Fruit fly (Drosophila melanogaster) ovary, adult (tissue): ENCODE results near the gene Prosalpha6.

Source experiments
- CG17801 ChIP-seq: fragments of 200-800 bp; optimal IDR thresholded peaks from 2 replicates; lab custom pipeline; 2019; ENCODE audit warnings: missing biosample characterization, mild to moderate bottlenecking, missing genetic modification characterization, moderate library complexity; ENCODE audit not compliant: partially characterized antibody

Gene Prosalpha6

dm6 chr2L:10220501-10221386 is at the start of gene Prosalpha6, which contains the start of gene Npc1a:
Prosalpha6 (plus strand) TSS chr2L:10221351.
Npc1a (minus strand) TSS chr2L:10221216.
- no peak for TF ChIP-seq CG17801

- TF ChIP-seq CG17801, result no peak
Observed at dm6 chr2L:10172402-10172801, 48.7 kb upstream of the Prosalpha6 start, which contains the start of gene CG13137. CG13137 (plus strand) TSS chr2L:10172702.

dm6 chr2L:10180182-10180779 is 40.9 kb upstream of the Prosalpha6 start, which contains the start of gene CG44153:
CG44153 (minus strand) TSS chr2L:10180256.
- no peak for TF ChIP-seq CG17801

DNA sequence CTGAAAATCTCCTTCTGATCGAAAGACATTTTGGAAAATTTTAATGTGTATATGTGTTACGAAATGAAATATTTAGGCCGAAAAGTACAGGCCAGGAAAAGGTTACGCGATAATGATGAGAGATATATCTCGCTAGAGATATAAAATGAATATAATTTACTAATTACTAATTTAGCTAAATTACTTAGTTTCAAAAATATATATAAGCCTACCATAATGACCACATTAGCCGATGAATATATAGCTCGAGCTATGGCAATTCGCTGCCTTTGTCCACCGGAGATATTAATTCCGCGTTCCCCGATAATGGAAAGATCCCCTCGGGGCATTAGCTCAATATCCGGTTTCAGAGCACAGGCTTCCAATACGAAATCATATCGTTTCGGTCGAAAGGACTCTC is 29.8 kb upstream of the Prosalpha6 start, which contains the start of gene Fum4:
Fum4 (minus strand) TSS at position 101 of the 400 bp plus-strand sequence.
- no peak for TF ChIP-seq CG17801

dm6 chr2L:10198911-10199310 is 22.2 kb upstream of the Prosalpha6 start, which contains the start of gene Sur:
Sur (minus strand) TSS chr2L:10199117.
- no peak for TF ChIP-seq CG17801

DNA sequence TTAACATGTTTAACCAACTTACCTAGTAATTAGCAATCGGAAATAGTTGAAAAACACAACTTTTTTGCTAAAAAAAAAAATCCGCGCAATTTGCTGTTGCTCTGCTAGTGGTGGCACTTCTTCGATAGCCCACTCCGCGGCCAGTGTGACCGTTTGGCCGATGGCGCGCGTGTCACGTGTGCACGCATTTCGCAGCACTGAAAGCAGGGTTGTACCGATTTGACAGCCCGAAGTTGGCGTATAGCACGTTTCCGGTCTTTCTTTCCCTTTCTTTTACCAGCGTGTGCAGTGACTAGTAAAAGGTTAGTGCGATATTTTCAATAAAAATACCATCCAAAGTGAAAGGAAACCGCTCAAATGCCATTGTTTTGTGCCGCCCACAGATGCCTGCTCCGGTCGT is 20.3 kb upstream of the Prosalpha6 start, which contains the start of the genes Ripalpha and RpL7:
Ripalpha (minus strand) TSS at position 128 of the 400 bp plus-strand sequence.
RpL7 (plus strand) TSS at position 158 of the 400 bp plus-strand sequence.
- TF ChIP-seq CG17801, result peak; percentile 88

- TF ChIP-seq CG17801, result no peak
Observed at dm6 chr2L:10201743-10202142, 19.4 kb upstream of the Prosalpha6 start.

DNA sequence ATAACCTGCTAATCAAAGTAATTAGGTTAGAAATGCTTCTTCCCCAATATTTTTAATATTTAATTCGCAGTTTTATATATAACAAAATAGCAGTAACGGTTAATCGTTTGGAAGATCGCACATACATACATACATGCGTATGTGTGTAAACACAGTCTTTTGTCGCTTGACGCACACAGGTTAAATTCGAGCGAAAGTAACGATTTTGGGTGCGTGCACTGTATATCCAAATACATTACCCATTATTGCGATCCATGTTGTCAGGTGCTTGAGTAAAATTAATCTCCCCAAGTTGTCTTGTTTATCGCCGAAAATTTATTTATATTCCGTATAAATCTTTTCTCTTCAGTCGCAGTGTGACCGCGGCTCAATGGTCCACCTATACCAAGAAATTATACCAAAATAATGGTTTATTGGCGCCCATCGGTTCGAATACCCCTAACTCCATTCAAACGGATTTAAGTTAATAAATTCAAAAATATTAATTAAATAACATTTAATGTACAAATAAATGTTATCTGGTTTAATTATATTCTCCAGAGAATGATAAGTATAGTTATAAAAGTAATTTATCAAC is 17.1 kb upstream of the Prosalpha6 start, which contains the start of gene CG34159:
CG34159 (minus strand) TSS at position 385 of the 577 bp plus-strand sequence.
- TF ChIP-seq CG17801, result no peak

dm6 chr2L:10205940-10206339 is 15.2 kb upstream of the Prosalpha6 start:
- TF ChIP-seq CG17801, result no peak

dm6 chr2L:10206633-10207162 is 14.5 kb upstream of the Prosalpha6 start, which contains the start of gene Snx17:
Snx17 (minus strand) TSS chr2L:10206961.
- no peak for TF ChIP-seq CG17801

DNA sequence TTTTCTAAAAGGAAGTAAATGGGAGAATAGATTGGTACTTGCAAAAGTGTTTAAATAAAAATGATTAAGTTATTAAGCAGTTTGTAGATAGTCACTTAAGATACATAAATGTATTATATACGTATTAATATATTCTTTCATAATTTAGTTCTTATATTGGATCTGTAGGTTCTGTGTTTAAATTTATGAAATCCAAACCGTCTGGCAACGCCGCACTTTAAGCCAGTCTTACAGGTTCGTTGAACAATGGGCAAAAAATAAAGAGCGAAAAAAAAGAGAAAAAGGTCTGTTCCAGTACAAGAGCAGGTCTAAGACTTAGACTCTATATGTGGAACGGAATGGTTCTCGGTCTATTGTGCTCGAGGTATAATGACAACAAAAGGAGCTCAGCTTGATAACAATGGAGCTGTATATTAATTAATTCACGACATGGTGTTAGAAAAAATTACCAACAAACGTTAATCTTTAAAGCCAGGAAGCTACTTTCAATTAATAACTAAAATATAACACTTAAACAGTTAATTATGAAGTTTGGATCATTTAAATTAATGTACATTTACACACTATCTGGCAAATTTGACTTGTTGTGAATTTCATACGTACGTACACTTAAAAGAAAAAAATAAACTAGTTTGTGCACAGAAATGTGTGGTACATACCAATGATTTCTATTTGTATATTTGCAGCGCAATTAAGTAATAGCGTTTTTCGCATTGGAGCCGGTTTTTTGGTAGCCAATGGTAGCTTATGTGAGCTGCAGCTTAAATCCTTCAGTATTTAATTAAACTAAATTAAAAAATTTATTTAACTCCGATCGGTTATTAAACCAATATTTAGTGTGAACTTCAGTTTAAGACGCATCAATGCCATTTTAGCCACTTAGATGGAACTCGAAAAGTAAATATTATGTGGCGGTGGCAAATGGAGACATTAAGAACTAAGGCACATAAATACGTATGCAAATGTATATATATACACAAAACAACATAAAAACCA is 12.1 kb upstream of the Prosalpha6 start, which contains the start of gene CG5731:
CG5731 (minus strand) TSS at position 946 of the 996 bp plus-strand sequence.
- no peak for TF ChIP-seq CG17801

- TF ChIP-seq CG17801, result no peak
Observed at dm6 chr2L:10210631-10211557, 10.3 kb upstream of the Prosalpha6 start, which contains the start of the genes CG5727 and ath. CG5727 (minus strand) TSS chr2L:10210681. ath (plus strand) TSS chr2L:10211143.

DNA sequence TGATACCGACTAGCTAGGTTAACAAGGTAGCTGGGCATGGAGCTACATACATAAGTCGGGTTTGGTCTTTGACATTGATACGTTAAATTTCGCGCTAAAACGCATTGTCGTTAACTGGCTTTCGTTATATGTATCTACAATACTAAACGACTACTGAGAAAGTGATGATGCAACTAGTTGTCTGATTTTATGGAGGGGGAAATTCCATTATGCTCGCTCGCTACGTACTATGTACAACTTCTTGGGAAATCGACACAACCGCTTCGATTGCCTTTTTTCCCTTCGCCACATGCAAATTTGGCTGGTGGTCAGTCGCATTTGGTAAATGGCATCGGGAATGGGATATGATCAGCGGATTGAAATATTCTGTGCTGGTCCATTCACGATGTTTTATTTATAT is 1.1 kb upstream of the Prosalpha6 start:
- no peak for TF ChIP-seq CG17801

dm6 chr2L:10221387-10221705 is 195 bp downstream of the Prosalpha6 start:
- TF ChIP-seq CG17801, result no peak
